Worm (Caenorhabditis elegans): ENCODE results near the gene F57H12.5.

F57H12.5 gene

ce11 chrIV:7983728-7984346 lies 16.7 kb downstream of the F57H12.5 start:
- TF ChIP-seq zip-8 (tag; optimal IDR thresholded peaks at IDR 0.05) (no peak), mls-2 (tag; optimal IDR thresholded peaks at IDR 0.05) (no peak), elt-3 (tag; optimal IDR thresholded peaks at IDR 0.05) (no peak), nhr-2 (tag; optimal IDR thresholded peaks at IDR 0.05) (no peak), sem-2 (GFP tag; optimal IDR thresholded peaks at IDR 0.05) (no peak), lin-13 (tag; optimal IDR thresholded peaks at IDR 0.05) (no peak), sptf-1 (tag; optimal IDR thresholded peaks at IDR 0.05) (no peak), ham-2 (GFP tag; optimal IDR thresholded peaks at IDR 0.05) (no peak), mep-1 (tag; optimal IDR thresholded peaks at IDR 0.05) (no peak), nhr-237 (tag; optimal IDR thresholded peaks at IDR 0.05) (no peak)

ce11 chrIV:7985737-7986136 lies 18.6 kb downstream of the F57H12.5 start:
- TF ChIP-seq ceh-43 (GFP tag; optimal IDR thresholded peaks at IDR 0.05) (no peak), elt-1 (tag; optimal IDR thresholded peaks at IDR 0.05; ENCODE audit: borderline replicate concordance, insufficient read depth) (no peak), elt-3 (tag; optimal IDR thresholded peaks at IDR 0.05) (peak; percentile 28)

ce11 chrIV:7987083-7987482 lies 20.0 kb downstream of the F57H12.5 start, which contains the start of gene mec-17:
Gene mec-17 (minus strand): TSS chrIV:7987183.
- TF ChIP-seq ceh-43 (GFP tag; optimal IDR thresholded peaks at IDR 0.05) (no peak), unc-120 (tag; optimal IDR thresholded peaks at IDR 0.05; ENCODE audit: poor library complexity, severe bottlenecking) (no peak), nhr-28 (tag; optimal IDR thresholded peaks at IDR 0.05) (no peak), mls-2 (tag; optimal IDR thresholded peaks at IDR 0.05) (no peak), tbx-8 (GFP tag; optimal IDR thresholded peaks at IDR 0.05) (no peak), bed-3 (GFP tag; optimal IDR thresholded peaks at IDR 0.05) (no peak), elt-1 (tag; optimal IDR thresholded peaks at IDR 0.05; ENCODE audit: borderline replicate concordance, insufficient read depth) (no peak)

ce11 chrIV:7988385-7988784 lies 21.3 kb downstream of the F57H12.5 start, which contains the start of gene col-115:
Gene col-115 (plus strand): TSS chrIV:7988685.
- TF ChIP-seq sem-2 (GFP tag; optimal IDR thresholded peaks at IDR 0.05): no peak

- TF ChIP-seq unc-62 (GFP tag; optimal IDR thresholded peaks at IDR 0.05): no peak
- TF ChIP-seq drap-1 (GFP tag; optimal IDR thresholded peaks at IDR 0.05): no peak
- TF ChIP-seq M03D4.4 (tag; optimal IDR thresholded peaks at IDR 0.05): no peak
- no peak for TF ChIP-seq sptf-1 (tag; optimal IDR thresholded peaks at IDR 0.05)
- TF ChIP-seq ces-1 (GFP tag; optimal IDR thresholded peaks at IDR 0.05): no peak
- no peak for TF ChIP-seq nhr-12 (tag; optimal IDR thresholded peaks at IDR 0.05)
- no peak for TF ChIP-seq ceh-83 (GFP tag; optimal IDR thresholded peaks at IDR 0.05)
- TF ChIP-seq flh-1 (GFP tag; optimal IDR thresholded peaks at IDR 0.05): no peak
- no peak for TF ChIP-seq unc-120 (tag; optimal IDR thresholded peaks at IDR 0.05; ENCODE audit: poor library complexity, severe bottlenecking)
- no peak for TF ChIP-seq sem-2 (GFP tag; optimal IDR thresholded peaks at IDR 0.05)
- no peak for TF ChIP-seq nhr-2 (tag; optimal IDR thresholded peaks at IDR 0.05)
- no peak for TF ChIP-seq mep-1 (tag; optimal IDR thresholded peaks at IDR 0.05)
Measured at ce11 chrIV:7994715-7995114, 27.6 kb downstream of the F57H12.5 start.

- TF ChIP-seq lin-32 (GFP tag; optimal IDR thresholded peaks at IDR 0.05): no peak
- TF ChIP-seq nhr-76 (tag; optimal IDR thresholded peaks at IDR 0.05): no peak
- peak; percentile 38 for TF ChIP-seq zip-8 (tag; optimal IDR thresholded peaks at IDR 0.05)
- no peak for TF ChIP-seq elt-3 (tag; optimal IDR thresholded peaks at IDR 0.05)
- TF ChIP-seq nhr-2 (tag; optimal IDR thresholded peaks at IDR 0.05): peak; percentile 85
- TF ChIP-seq ztf-11 (tag; optimal IDR thresholded peaks at IDR 0.05): no peak
Measured at ce11 chrIV:8000763-8001162, 33.7 kb downstream of the F57H12.5 start.

ce11 chrIV:8004019-8004418 lies 36.9 kb downstream of the F57H12.5 start, which contains the start of gene rig-4:
Gene rig-4 (minus strand): TSS chrIV:8004119.
- TF ChIP-seq ceh-83 (GFP tag; optimal IDR thresholded peaks at IDR 0.05) (no peak), mls-2 (tag; optimal IDR thresholded peaks at IDR 0.05) (no peak), mab-5 (tag; optimal IDR thresholded peaks at IDR 0.05) (no peak)

Measured in whole organism, mixed stage, embryonic.